Worm (Caenorhabditis elegans) whole organism, late embryonic: Measurements from ENCODE around the gene sri-18.

Experiments
- Y22D7AL.16 ChIP-seq: sonication (generic microtip); optimal IDR thresholded peaks from 2 replicates; lab custom pipeline; 2016; ENCODE audit warnings: missing genetic modification characterization, missing compliant biosample characterization
- ama-1 ChIP-seq: fragments of 150-350 bp; optimal IDR thresholded peaks from 2 replicates; lab custom pipeline; 2014
- dve-1 ChIP-seq: sonication (generic microtip); optimal IDR thresholded peaks from 2 replicates; lab custom pipeline; 2017; ENCODE audit warnings: antibody characterized with exemption, mild to moderate bottlenecking, missing genetic modification characterization, missing compliant biosample characterization
- ets-4 ChIP-seq: sonication (generic microtip); optimal IDR thresholded peaks from 2 replicates; lab custom pipeline; 2016; ENCODE audit warnings: missing genetic modification characterization, missing compliant biosample characterization
- fax-1 ChIP-seq: sonication (generic microtip); optimal IDR thresholded peaks from 2 replicates; lab custom pipeline; 2016; ENCODE audit warnings: missing genotype, missing genetic modification characterization, missing compliant biosample characterization
- fkh-10 ChIP-seq: fragments of 150-350 bp; optimal IDR thresholded peaks from 2 replicates; lab custom pipeline; 2014; ENCODE audit warnings: missing biosample characterization, missing genetic modification reagents, missing genetic modification characterization
- hlh-30 ChIP-seq: sonication (generic microtip); optimal IDR thresholded peaks from 2 replicates; lab custom pipeline; 2017; ENCODE audit warnings: antibody characterized with exemption, missing genetic modification characterization, missing compliant biosample characterization; ENCODE audit not compliant: insufficient read depth
- hlh-8 ChIP-seq: sonication (generic microtip); optimal IDR thresholded peaks from 2 replicates; lab custom pipeline; 2016; ENCODE audit warnings: missing genotype, missing genetic modification characterization, missing compliant biosample characterization
- pag-3 ChIP-seq: sonication (generic microtip); optimal IDR thresholded peaks from 2 replicates; lab custom pipeline; 2016; ENCODE audit warnings: missing compliant biosample characterization, missing genetic modification characterization, borderline replicate concordance
- pha-2 ChIP-seq: sonication (generic microtip); optimal IDR thresholded peaks from 2 replicates; lab custom pipeline; 2017; ENCODE audit warnings: mild to moderate bottlenecking, missing genetic modification characterization, missing compliant biosample characterization
- pha-4 ChIP-seq: fragments of 150-350 bp; optimal IDR thresholded peaks from 2 replicates; lab custom pipeline; 2018; ENCODE audit warnings: missing biosample characterization, missing genetic modification reagents, missing genetic modification characterization
- tbx-2 ChIP-seq: sonication (generic microtip); optimal IDR thresholded peaks from 2 replicates; lab custom pipeline; 2016; ENCODE audit warnings: missing genetic modification characterization, missing compliant biosample characterization
- unc-55 ChIP-seq: sonication (generic microtip); optimal IDR thresholded peaks from 2 replicates; lab custom pipeline; 2017; ENCODE audit warnings: missing biosample characterization, missing genetic modification reagents, missing genetic modification characterization

DNA sequence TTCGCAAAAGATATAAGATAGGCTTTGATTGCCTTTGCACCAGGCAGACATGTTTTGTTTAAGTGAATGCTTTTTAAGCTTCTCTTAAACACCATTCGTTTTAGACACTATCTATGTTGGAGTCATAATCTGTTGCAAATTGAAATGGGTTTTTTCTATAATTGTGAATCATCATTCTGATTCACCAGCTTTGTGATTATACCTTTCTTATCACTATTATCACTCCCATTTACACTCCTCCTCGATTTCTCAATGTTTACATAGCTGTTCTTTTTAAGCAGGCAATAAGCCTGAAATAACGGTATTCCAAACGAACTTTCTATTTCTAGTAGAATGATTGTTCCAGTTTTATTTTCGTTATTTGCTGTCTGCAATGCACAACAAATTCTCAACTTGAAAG lies 36.7 kb upstream of the sri-18 start, which contains the start of gene B0024.4:
- TF ChIP-seq pag-3 (tag; lab: Kevin White, UChicago) (no peak), hlh-30 (tag; lab: Kevin White, UChicago) (no peak), fkh-10 (GFP tag; lab: Kevin White, UChicago) (no peak), ets-4 (tag; lab: Kevin White, UChicago) (no peak), hlh-8 (no peak), pha-4 (tag; lab: Kevin White, UChicago) (no peak), pha-2 (no peak), unc-55 (GFP tag; lab: Kevin White, UChicago) (no peak), tbx-2 (tag; lab: Kevin White, UChicago) (no peak), fax-1 (tag; lab: Kevin White, UChicago) (no peak), dve-1 (no peak), ama-1 (lab: Kevin White, UChicago) (no peak), Y22D7AL.16 (tag; lab: Kevin White, UChicago) (no peak)
